Worm (Caenorhabditis elegans) whole organism, L2 larva: ENCODE data around the gene fbxa-14.
A peak's percentile ranks its signal among the peaks of the same experiment; 100 is the strongest.

Source experiments
- C34F6.9 ChIP-seq: fragments of 150-350 bp; optimal IDR thresholded peaks from 2 replicates; lab custom pipeline; 2014; ENCODE audit warnings: missing biosample characterization, missing genetic modification characterization
- ZK546.5 ChIP-seq: sonication (generic microtip); optimal IDR thresholded peaks from 2 replicates; lab custom pipeline; 2017; ENCODE audit warnings: missing biosample characterization, missing genetic modification characterization
- alr-1 ChIP-seq: fragments of 150-350 bp; optimal IDR thresholded peaks from 2 replicates; lab custom pipeline; 2014; ENCODE audit warnings: missing biosample characterization, missing genetic modification characterization
- aly-2 ChIP-seq: fragments of 150-350 bp; optimal IDR thresholded peaks from 2 replicates; lab custom pipeline; 2014; ENCODE audit warnings: missing biosample characterization, missing genetic modification characterization
- ama-1 ChIP-seq: fragments of 150-350 bp; optimal IDR thresholded peaks from 2 replicates; lab custom pipeline; 2018; ENCODE audit warnings: inconsistent platforms
- blmp-1 ChIP-seq: sonication (generic microtip); optimal IDR thresholded peaks from 2 replicates; lab custom pipeline; 2017; ENCODE audit warnings: missing genetic modification characterization, mild to moderate bottlenecking, missing compliant biosample characterization, antibody characterized with exemption, moderate library complexity; ENCODE audit not compliant: insufficient read depth
- ceh-82 ChIP-seq: fragments of 150-350 bp; optimal IDR thresholded peaks from 2 replicates; lab custom pipeline; 2014; ENCODE audit warnings: missing biosample characterization, missing genetic modification characterization
- crh-2 ChIP-seq: sonication (generic microtip); optimal IDR thresholded peaks from 2 replicates; lab custom pipeline; 2017; ENCODE audit warnings: missing biosample characterization, missing genetic modification characterization
- elt-1 ChIP-seq: fragments of 150-350 bp; optimal IDR thresholded peaks from 2 replicates; lab custom pipeline; 2014; ENCODE audit warnings: missing biosample characterization, missing genetic modification characterization
- elt-3 ChIP-seq: sonication (generic microtip); optimal IDR thresholded peaks from 2 replicates; lab custom pipeline; 2017; ENCODE audit warnings: missing biosample characterization, missing genetic modification characterization
- fos-1 ChIP-seq: fragments of 150-350 bp; optimal IDR thresholded peaks from 2 replicates; lab custom pipeline; 2014; ENCODE audit warnings: missing biosample characterization, missing genetic modification characterization
- lin-39 ChIP-seq: fragments of 150-350 bp; optimal IDR thresholded peaks from 2 replicates; lab custom pipeline; 2014; ENCODE audit warnings: missing biosample characterization, missing genetic modification reagents, missing genetic modification characterization
- lsy-2 ChIP-seq, 2 experiments: fragments of 150-350 bp in 1 of 2; sonication (generic microtip) in 1 of 2; optimal IDR thresholded peaks; 2 replicates each; lab custom pipeline; 2014 to 2017; ENCODE audit warnings: missing biosample characterization in 2 of 2, missing genetic modification characterization in 2 of 2
- mab-5 ChIP-seq: fragments of 150-350 bp; optimal IDR thresholded peaks from 2 replicates; lab custom pipeline; 2014; ENCODE audit warnings: missing biosample characterization, missing genetic modification characterization
- mbf-1 ChIP-seq: sonication (generic microtip); optimal IDR thresholded peaks from 2 replicates; lab custom pipeline; 2017; ENCODE audit warnings: missing biosample characterization, missing genetic modification characterization
- mdl-1 ChIP-seq, 2 experiments: fragments of 150-350 bp in 1 of 2; sonication (generic microtip) in 1 of 2; optimal IDR thresholded peaks; 2 replicates each; lab custom pipeline; 2017; ENCODE audit warnings: missing biosample characterization in 2 of 2, missing genetic modification characterization in 2 of 2
- nhr-10 ChIP-seq: sonication (generic microtip); optimal IDR thresholded peaks from 2 replicates; lab custom pipeline; 2017; ENCODE audit warnings: missing biosample characterization, missing genetic modification characterization
- nhr-12 ChIP-seq: fragments of 150-350 bp; optimal IDR thresholded peaks from 2 replicates; lab custom pipeline; 2014; ENCODE audit warnings: missing biosample characterization, missing genetic modification characterization
- nhr-129 ChIP-seq: fragments of 150-350 bp; optimal IDR thresholded peaks from 2 replicates; lab custom pipeline; 2014; ENCODE audit warnings: missing biosample characterization, missing genetic modification characterization
- nhr-21 ChIP-seq: fragments of 150-350 bp; optimal IDR thresholded peaks from 2 replicates; lab custom pipeline; 2014; ENCODE audit warnings: missing biosample characterization, missing genetic modification characterization
- nhr-23 ChIP-seq: fragments of 150-350 bp; optimal IDR thresholded peaks from 2 replicates; lab custom pipeline; 2014; ENCODE audit warnings: missing biosample characterization, missing genetic modification reagents, missing genetic modification characterization
- nhr-237 ChIP-seq: fragments of 150-350 bp; optimal IDR thresholded peaks from 2 replicates; lab custom pipeline; 2014; ENCODE audit warnings: missing biosample characterization, missing genetic modification characterization
- nhr-25 ChIP-seq: fragments of 150-350 bp; sonication (generic microtip); optimal IDR thresholded peaks from 3 replicates; lab custom pipeline; 2014; ENCODE audit warnings: missing biosample characterization, missing genetic modification characterization
- nhr-77 ChIP-seq: fragments of 150-350 bp; optimal IDR thresholded peaks from 2 replicates; lab custom pipeline; 2014; ENCODE audit warnings: missing biosample characterization, missing genetic modification characterization
- peb-1 ChIP-seq: fragments of 150-350 bp; optimal IDR thresholded peaks from 2 replicates; lab custom pipeline; 2014; ENCODE audit warnings: missing biosample characterization, missing genetic modification characterization
- sem-4 ChIP-seq: fragments of 150-350 bp; optimal IDR thresholded peaks from 2 replicates; lab custom pipeline; 2014; ENCODE audit warnings: missing biosample characterization, missing genetic modification reagents, missing genetic modification characterization
- skn-1 ChIP-seq: sonication (generic microtip); optimal IDR thresholded peaks from 2 replicates; lab custom pipeline; 2017; ENCODE audit warnings: missing biosample characterization, missing genetic modification characterization
- sma-3 ChIP-seq: sonication (generic microtip); optimal IDR thresholded peaks from 2 replicates; lab custom pipeline; 2016; ENCODE audit warnings: missing genetic modification reagents, missing genetic modification characterization, missing compliant biosample characterization
- sma-9 ChIP-seq, 2 experiments: fragments of 150-350 bp in 1 of 2; sonication (generic microtip) in 1 of 2; optimal IDR thresholded peaks; 2 replicates each; lab custom pipeline; 2014 to 2016; ENCODE audit warnings: missing genetic modification characterization in 2 of 2, mild to moderate bottlenecking in 1 of 2, missing biosample characterization in 1 of 2, missing compliant biosample characterization in 1 of 2, missing genetic modification reagents in 1 of 2, moderate library complexity in 1 of 2
- snpc-4 ChIP-seq: fragments of 150-350 bp; optimal IDR thresholded peaks from 2 replicates; lab custom pipeline; 2014; ENCODE audit warnings: missing biosample characterization, missing genetic modification characterization
- unc-39 ChIP-seq: fragments of 150-350 bp; optimal IDR thresholded peaks from 2 replicates; lab custom pipeline; 2014; ENCODE audit warnings: missing biosample characterization, missing genetic modification characterization
- unc-55 ChIP-seq: fragments of 150-350 bp; sonication (generic microtip); optimal IDR thresholded peaks from 3 replicates; lab custom pipeline; 2014; ENCODE audit warnings: missing biosample characterization, missing genetic modification reagents, missing genetic modification characterization
- unc-62 ChIP-seq: fragments of 150-350 bp; optimal IDR thresholded peaks from 2 replicates; lab custom pipeline; 2014; ENCODE audit warnings: missing biosample characterization, missing genetic modification reagents, missing genetic modification characterization
- zag-1 ChIP-seq: fragments of 150-350 bp; optimal IDR thresholded peaks from 2 replicates; lab custom pipeline; 2014; ENCODE audit warnings: missing biosample characterization, missing genetic modification characterization
- ztf-1 ChIP-seq: fragments of 200-800 bp; sonication (Bioruptor generic); conservative IDR thresholded peaks from 2 replicates; pipeline ENCODE4 v1.3.6; 2022; ENCODE audit warnings: missing genetic modification characterization, missing compliant biosample characterization
- ztf-11 ChIP-seq: sonication (generic microtip); optimal IDR thresholded peaks from 2 replicates; lab custom pipeline; 2017; ENCODE audit warnings: missing biosample characterization, missing genetic modification characterization
- ztf-4 ChIP-seq: fragments of 150-350 bp; optimal IDR thresholded peaks from 2 replicates; lab custom pipeline; 2014; ENCODE audit warnings: missing biosample characterization, missing genetic modification characterization

The fbxa-14 gene

ce11 chrIII:1350745-1351144 lies 26.3 kb upstream of the fbxa-14 start, which contains the start of gene Y82E9BL.3:
Y82E9BL.3 (minus strand) TSS chrIII:1350845.
- TF ChIP-seq nhr-25 (tag; lab: Kevin White, UChicago) (no peak), fos-1 (tag; lab: Kevin White, UChicago) (no peak), mbf-1 (tag; lab: Kevin White, UChicago) (no peak)

DNA sequence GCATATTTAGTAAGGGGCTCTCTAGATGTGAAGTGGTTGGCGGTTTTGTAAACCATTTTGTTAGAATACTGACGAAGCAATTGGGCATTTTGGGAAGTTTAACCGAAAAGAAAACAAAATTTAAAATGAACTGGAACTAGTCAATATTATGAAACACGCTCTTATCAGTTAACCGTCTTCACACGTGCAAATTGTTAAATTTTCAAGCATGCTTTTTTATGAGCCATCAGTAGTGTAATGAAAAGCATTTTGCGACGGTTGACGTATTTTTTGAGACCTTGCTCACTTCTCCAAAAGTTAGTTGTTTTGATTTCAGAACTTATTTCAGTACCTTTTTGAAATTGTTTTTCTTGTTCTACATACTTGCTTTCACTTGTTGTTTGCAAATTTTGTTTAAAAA lies 24.9 kb upstream of the fbxa-14 start, which contains the start of gene fbxa-25:
Gene fbxa-25 (minus strand): TSS at position 138 of the 400 bp plus-strand sequence.
- TF ChIP-seq fos-1 (tag; lab: Kevin White, UChicago) (peak; percentile 52), nhr-12 (tag; lab: Kevin White, UChicago) (no peak)

- no peak for TF ChIP-seq sem-4 (tag; lab: Kevin White, UChicago)
- TF ChIP-seq zag-1 (tag; lab: Kevin White, UChicago) = no peak
- no peak for TF ChIP-seq ama-1 (lab: Kevin White, UChicago)
- no peak for TF ChIP-seq peb-1 (tag; lab: Kevin White, UChicago)
- no peak for TF ChIP-seq ZK546.5 (tag; lab: Kevin White, UChicago)
- TF ChIP-seq nhr-25 (tag; lab: Kevin White, UChicago) = no peak
- no peak for TF ChIP-seq mbf-1 (tag; lab: Kevin White, UChicago)
Observed at ce11 chrIII:1347539-1347938, 23.1 kb upstream of the fbxa-14 start, which contains the start of gene Y82E9BL.5. Y82E9BL.5 (minus strand) TSS chrIII:1347639.

ce11 chrIII:1347003-1347402 lies 22.6 kb upstream of the fbxa-14 start:
- TF ChIP-seq elt-3 (tag; lab: Kevin White, UChicago) (no peak), lin-39 (no peak), nhr-25 (tag; lab: Kevin White, UChicago) (no peak), mbf-1 (tag; lab: Kevin White, UChicago) (no peak), nhr-10 (tag; lab: Kevin White, UChicago) (no peak), blmp-1 (tag; lab: Kevin White, UChicago) (no peak), alr-1 (tag; lab: Kevin White, UChicago) (no peak), nhr-23 (tag; lab: Kevin White, UChicago) (no peak), lsy-2 (tag; optimal IDR thresholded peaks at IDR 0.05; lab: Kevin White, UChicago) (no peak), crh-2 (tag; lab: Kevin White, UChicago) (no peak), unc-62 (no peak)
- TF ChIP-seq, all 48 proteins: peak for 0

- TF ChIP-seq ceh-82 (tag; lab: Kevin White, UChicago) = no peak
- no peak for TF ChIP-seq unc-55 (GFP tag; lab: Kevin White, UChicago)
- TF ChIP-seq unc-39 = no peak
- TF ChIP-seq lsy-2 (tag; optimal IDR thresholded peaks at IDR 0.05; lab: Kevin White, UChicago) = no peak
- TF ChIP-seq nhr-25 (tag; lab: Kevin White, UChicago) = no peak
- no peak for TF ChIP-seq lin-39
- no peak for TF ChIP-seq crh-2 (tag; lab: Kevin White, UChicago)
- no peak for TF ChIP-seq ztf-1 (GFP tag; lab: Robert Waterston, UW)
- TF ChIP-seq sma-3 (GFP tag; lab: Kevin White, UChicago) = no peak
- TF ChIP-seq elt-3 (tag; lab: Kevin White, UChicago) = no peak
- TF ChIP-seq mdl-1 (tag; optimal IDR thresholded peaks at IDR 0.05; lab: Kevin White, UChicago) = no peak
- no peak for TF ChIP-seq elt-1
- TF ChIP-seq alr-1 (tag; lab: Kevin White, UChicago) = no peak
- TF ChIP-seq sem-4 (tag; lab: Kevin White, UChicago) = no peak
- no peak for TF ChIP-seq ama-1 (lab: Kevin White, UChicago)
- no peak for TF ChIP-seq aly-2 (tag; lab: Kevin White, UChicago)
- TF ChIP-seq nhr-21 = no peak
- no peak for TF ChIP-seq ztf-4 (tag; lab: Kevin White, UChicago)
- no peak for TF ChIP-seq nhr-77 (tag; lab: Kevin White, UChicago)
Observed at ce11 chrIII:1345694-1346093, 21.3 kb upstream of the fbxa-14 start, which contains the start of gene Y82E9BL.6. Y82E9BL.6 (minus strand) TSS chrIII:1345794.

ce11 chrIII:1342919-1343419 lies 18.6 kb upstream of the fbxa-14 start, which contains the start of gene fbxa-27:
fbxa-27 (plus strand) TSS chrIII:1342969.
- TF ChIP-seq sma-9 (GFP tag; optimal IDR thresholded peaks at IDR 0.05; lab: Kevin White, UChicago) (no peak), sma-9 (tag; optimal IDR thresholded peaks at IDR 0.05; lab: Kevin White, UChicago) (no peak), ztf-11 (tag; lab: Kevin White, UChicago) (no peak), sem-4 (tag; lab: Kevin White, UChicago) (no peak), nhr-77 (tag; lab: Kevin White, UChicago) (no peak), snpc-4 (tag; lab: Kevin White, UChicago) (no peak), mdl-1 (tag; optimal IDR thresholded peaks at IDR 0.05; lab: Kevin White, UChicago) (no peak), ztf-1 (GFP tag; lab: Robert Waterston, UW) (no peak), lin-39 (no peak), zag-1 (tag; lab: Kevin White, UChicago) (no peak), mab-5 (tag; lab: Kevin White, UChicago) (no peak), ceh-82 (tag; lab: Kevin White, UChicago) (no peak), ztf-4 (tag; lab: Kevin White, UChicago) (no peak), nhr-129 (tag; lab: Kevin White, UChicago) (no peak), C34F6.9 (no peak), skn-1 (tag; lab: Kevin White, UChicago) (no peak), nhr-237 (no peak), unc-62 (no peak), unc-55 (GFP tag; lab: Kevin White, UChicago) (no peak), nhr-23 (tag; lab: Kevin White, UChicago) (no peak)
